Worm (Caenorhabditis elegans) whole organism, L1 larva: Measurements from ENCODE around the gene rpn-12.

ENCODE experiments used
- F16B12.6 ChIP-seq: fragments of 150-350 bp; optimal IDR thresholded peaks from 2 replicates; lab custom pipeline; 2014; ENCODE audit warnings: missing biosample characterization, missing genetic modification characterization
- fkh-10 ChIP-seq: sonication (generic microtip); optimal IDR thresholded peaks from 2 replicates; lab custom pipeline; 2017; ENCODE audit warnings: missing biosample characterization, missing genetic modification reagents, missing genetic modification characterization
- hlh-4 ChIP-seq: sonication (generic microtip); optimal IDR thresholded peaks from 2 replicates; lab custom pipeline; 2016; ENCODE audit warnings: mild to moderate bottlenecking, missing genetic modification characterization, missing compliant biosample characterization
- jun-1 ChIP-seq: fragments of 150-350 bp; optimal IDR thresholded peaks from 2 replicates; lab custom pipeline; 2014; ENCODE audit warnings: missing biosample characterization, missing genetic modification reagents, missing genetic modification characterization
- lin-13 ChIP-seq: fragments of 150-350 bp; optimal IDR thresholded peaks from 2 replicates; lab custom pipeline; 2014; ENCODE audit warnings: missing biosample characterization, missing genetic modification reagents, missing genetic modification characterization
- mep-1 ChIP-seq: fragments of 150-350 bp; optimal IDR thresholded peaks from 2 replicates; lab custom pipeline; 2014; ENCODE audit warnings: missing biosample characterization, missing genetic modification characterization
- nhr-11 ChIP-seq: fragments of 150-350 bp; optimal IDR thresholded peaks from 2 replicates; lab custom pipeline; 2014; ENCODE audit warnings: missing biosample characterization, missing genetic modification characterization
- nhr-77 ChIP-seq: fragments of 150-350 bp; optimal IDR thresholded peaks from 2 replicates; lab custom pipeline; 2014; ENCODE audit warnings: missing biosample characterization, missing genetic modification characterization
- sptf-1 ChIP-seq: fragments of 150-350 bp; optimal IDR thresholded peaks from 2 replicates; lab custom pipeline; 2014; ENCODE audit warnings: missing biosample characterization, missing genetic modification characterization

ce11 chrII:11627904-11628303, 25.0 kb upstream of the rpn-12 start:
- TF ChIP-seq sptf-1 (tag; lab: Kevin White, UChicago) (no peak), nhr-11 (tag; lab: Kevin White, UChicago) (no peak), hlh-4 (tag; lab: Kevin White, UChicago) (no peak), mep-1 (no peak), fkh-10 (GFP tag; lab: Kevin White, UChicago) (no peak), nhr-77 (tag; lab: Kevin White, UChicago) (no peak), lin-13 (no peak), F16B12.6 (no peak), jun-1 (tag; lab: Kevin White, UChicago) (no peak)
